Worm (Caenorhabditis elegans): ENCODE measurements around the gene B0336.7.

DNA sequence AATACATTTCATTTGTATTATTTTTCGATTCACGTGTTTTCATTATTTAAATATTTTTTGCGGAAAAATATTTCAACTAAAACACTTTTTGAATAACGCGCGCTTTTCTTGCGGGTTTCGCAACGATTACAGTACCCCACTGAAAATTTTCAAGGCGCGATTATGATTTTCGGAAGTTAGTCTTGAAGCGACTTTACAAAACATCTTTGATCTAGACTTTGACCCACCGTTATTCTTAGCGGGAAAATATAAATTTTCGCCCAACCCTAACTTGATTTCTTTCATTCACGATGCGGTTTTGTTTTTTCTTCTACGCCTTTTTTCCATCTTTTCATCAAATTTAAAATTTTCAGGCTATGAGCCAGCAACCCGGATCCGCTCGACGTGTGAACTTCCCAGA lies 30.7 kb upstream of the B0336.7 start, which contains the start of gene egg-1:
- no peak for TF ChIP-seq klf-2 (GFP tag; conservative IDR thresholded peaks at IDR 0.05)
- TF ChIP-seq ref-1 (GFP tag; conservative IDR thresholded peaks at IDR 0.05): no peak
- no peak for TF ChIP-seq med-1 (GFP tag; optimal IDR thresholded peaks at IDR 0.05; ENCODE audit: insufficient read depth)
- TF ChIP-seq T22C8.4 (GFP tag; IDR thresholded peaks at IDR 0.05): no peak
- no peak for TF ChIP-seq ztf-29 (GFP tag; IDR thresholded peaks at IDR 0.05)

All from whole organism, midembryonic.